Worm (Caenorhabditis elegans) whole organism, L4 larva: ENCODE results near the gene add-2.
A peak's percentile ranks its signal among the peaks of the same experiment; 100 is the strongest.
"Not testable (repeated sequence)": the region's sequence is repeated elsewhere in the genome, so short reads cannot be mapped to it uniquely, and the experiment has no call there.

Experiments
- F37D6.2 ChIP-seq: sonication (generic microtip); optimal IDR thresholded peaks from 2 replicates; lab custom pipeline; 2016; ENCODE audit warnings: mild to moderate bottlenecking, missing genetic modification characterization, missing compliant biosample characterization
- R02D3.7 ChIP-seq: fragments of 150-350 bp; sonication (generic microtip); optimal IDR thresholded peaks from 3 replicates; lab custom pipeline; 2014; ENCODE audit warnings: missing biosample characterization, missing genetic modification characterization
- T26A8.4 ChIP-seq: fragments of 200-800 bp; sonication (Bioruptor generic); IDR thresholded peaks from 2 replicates; pipeline ENCODE4 v1.3.6; 2022; ENCODE audit warnings: missing genetic modification characterization, missing compliant biosample characterization
- ceh-20 ChIP-seq: fragments of 200-800 bp; sonication (Bioruptor generic); IDR thresholded peaks from 2 replicates; pipeline ENCODE4 v1.3.6; 2022; ENCODE audit warnings: missing genetic modification reagents, missing genetic modification characterization, missing compliant biosample characterization
- ceh-44 ChIP-seq: fragments of 200-800 bp; sonication (Bioruptor generic); IDR thresholded peaks from 2 replicates; pipeline ENCODE4 v1.3.6; 2022; ENCODE audit warnings: missing genetic modification reagents, missing genetic modification characterization, missing compliant biosample characterization
- ceh-62 ChIP-seq: sonication (generic microtip); optimal IDR thresholded peaks from 2 replicates; lab custom pipeline; 2017; ENCODE audit warnings: missing biosample characterization, missing genetic modification characterization
- ceh-82 ChIP-seq: sonication (generic microtip); optimal IDR thresholded peaks from 2 replicates; lab custom pipeline; 2017; ENCODE audit warnings: missing biosample characterization, missing genetic modification characterization
- daf-16 ChIP-seq, 3 experiments: sonication (generic microtip); optimal IDR thresholded peaks; 2 replicates each; lab custom pipeline; 2016 to 2017; ENCODE audit warnings: missing genetic modification characterization in 3 of 3, missing genetic modification reagents in 3 of 3, mild to moderate bottlenecking in 2 of 3, missing compliant biosample characterization in 2 of 3, missing biosample characterization in 1 of 3, moderate library complexity in 1 of 3
- daf-19 ChIP-seq: fragments of 200-800 bp; sonication (Bioruptor generic); conservative IDR thresholded peaks from 2 replicates; pipeline ENCODE4 v1.3.6; 2022; ENCODE audit warnings: missing genetic modification characterization, missing compliant biosample characterization
- dmd-9 ChIP-seq: fragments of 200-800 bp; sonication (Bioruptor generic); IDR thresholded peaks from 2 replicates; pipeline ENCODE4 v1.3.6; 2022; ENCODE audit warnings: missing genetic modification reagents, missing genetic modification characterization, missing compliant biosample characterization
- dve-1 ChIP-seq: sonication (generic microtip); optimal IDR thresholded peaks from 2 replicates; lab custom pipeline; 2017; ENCODE audit warnings: antibody characterized with exemption, mild to moderate bottlenecking, missing genetic modification characterization, missing compliant biosample characterization; ENCODE audit not compliant: insufficient read depth
- egl-27 ChIP-seq: sonication (generic microtip); optimal IDR thresholded peaks from 3 replicates; lab custom pipeline; 2017; ENCODE audit warnings: missing biosample characterization, missing genetic modification reagents, missing genetic modification characterization
- egl-43 ChIP-seq: fragments of 200-800 bp; sonication (Bioruptor generic); IDR thresholded peaks from 2 replicates; pipeline ENCODE4 v1.3.6; 2022; ENCODE audit warnings: missing genetic modification reagents, missing genetic modification characterization, missing compliant biosample characterization
- hlh-11 ChIP-seq: fragments of 200-800 bp; sonication (Bioruptor generic); optimal IDR thresholded peaks from 2 replicates; lab custom pipeline; 2018; ENCODE audit warnings: mild to moderate bottlenecking, missing genetic modification characterization, missing compliant biosample characterization
- hlh-30 ChIP-seq: sonication (generic microtip); optimal IDR thresholded peaks from 2 replicates; lab custom pipeline; 2017; ENCODE audit warnings: antibody characterized with exemption, mild to moderate bottlenecking, missing genetic modification characterization, missing compliant biosample characterization; ENCODE audit not compliant: insufficient read depth
- lin-29 ChIP-seq: fragments of 200-800 bp; sonication (Bioruptor generic); IDR thresholded peaks from 2 replicates; pipeline ENCODE4 v1.3.6; 2022; ENCODE audit warnings: missing genetic modification reagents, missing genetic modification characterization, missing compliant biosample characterization
- lin-39 ChIP-seq: fragments of 150-350 bp; optimal IDR thresholded peaks from 2 replicates; lab custom pipeline; 2014; ENCODE audit warnings: missing biosample characterization, missing genetic modification reagents, missing genetic modification characterization
- lsy-2 ChIP-seq, 2 experiments: fragments of 150-350 bp in 1 of 2; sonication (generic microtip) in 1 of 2; optimal IDR thresholded peaks; 2 replicates each; lab custom pipeline; 2014 to 2017; ENCODE audit warnings: missing biosample characterization in 2 of 2, missing genetic modification characterization in 2 of 2
- madf-5 ChIP-seq, 2 experiments: fragments of 200-800 bp; sonication (Bioruptor generic); IDR thresholded peaks; 2 replicates each; pipeline ENCODE4 v1.3.6; 2022; ENCODE audit warnings: missing compliant biosample characterization in 2 of 2, missing genetic modification characterization in 2 of 2
- mes-2 ChIP-seq: sonication (generic microtip); optimal IDR thresholded peaks from 2 replicates; lab custom pipeline; 2016; ENCODE audit warnings: missing genotype, mild to moderate bottlenecking, missing genetic modification characterization, missing compliant biosample characterization; ENCODE audit not compliant: poor library complexity, severe bottlenecking
- nhr-237 ChIP-seq: sonication (generic microtip); optimal IDR thresholded peaks from 2 replicates; lab custom pipeline; 2017; ENCODE audit warnings: missing biosample characterization, missing genetic modification characterization
- nhr-25 ChIP-seq: sonication (generic microtip); optimal IDR thresholded peaks from 2 replicates; lab custom pipeline; 2017; ENCODE audit warnings: missing genetic modification characterization, mild to moderate bottlenecking, missing compliant biosample characterization, antibody characterized with exemption, moderate library complexity, borderline replicate concordance; ENCODE audit not compliant: insufficient read depth
- nhr-28 ChIP-seq: fragments of 150-350 bp; optimal IDR thresholded peaks from 2 replicates; lab custom pipeline; 2014; ENCODE audit warnings: missing biosample characterization, missing genetic modification characterization
- nhr-6 ChIP-seq: fragments of 150-350 bp; optimal IDR thresholded peaks from 2 replicates; lab custom pipeline; 2014; ENCODE audit warnings: missing biosample characterization, missing genetic modification characterization
- nhr-77 ChIP-seq: fragments of 150-350 bp; optimal IDR thresholded peaks from 2 replicates; lab custom pipeline; 2014; ENCODE audit warnings: missing biosample characterization, missing genetic modification characterization
- pha-4 ChIP-seq, 2 experiments: fragments of 150-350 bp in 1 of 2; fragments of 200-800 bp in 1 of 2; sonication (Bioruptor generic) in 1 of 2; IDR thresholded peaks in 1 of 2; optimal IDR thresholded peaks in 1 of 2; 2 replicates each; pipeline versions ENCODE4 v1.3.6 to Lab custom; 2014 to 2022; ENCODE audit warnings: missing genetic modification characterization in 2 of 2, missing genetic modification reagents in 2 of 2, missing biosample characterization in 1 of 2, missing compliant biosample characterization in 1 of 2
- php-3 ChIP-seq: fragments of 200-800 bp; sonication (Bioruptor generic); IDR thresholded peaks from 2 replicates; pipeline ENCODE4 v1.3.6; 2022; ENCODE audit warnings: missing genetic modification reagents, missing genetic modification characterization, missing compliant biosample characterization
- pqm-1 ChIP-seq: sonication (generic microtip); optimal IDR thresholded peaks from 2 replicates; lab custom pipeline; 2017; ENCODE audit warnings: missing biosample characterization, missing genetic modification characterization
- snpc-4 ChIP-seq: fragments of 150-350 bp; optimal IDR thresholded peaks from 2 replicates; lab custom pipeline; 2014; ENCODE audit warnings: missing biosample characterization, missing genetic modification characterization
- spr-1 ChIP-seq: sonication (generic microtip); optimal IDR thresholded peaks from 2 replicates; lab custom pipeline; 2016; ENCODE audit warnings: mild to moderate bottlenecking, missing genetic modification characterization, missing compliant biosample characterization
- tag-97 ChIP-seq: fragments of 200-800 bp; sonication (Bioruptor generic); IDR thresholded peaks from 2 replicates; pipeline ENCODE4 v1.3.6; 2022; ENCODE audit warnings: missing genetic modification characterization, missing compliant biosample characterization
- unc-62 ChIP-seq, 3 experiments: fragments of 150-350 bp in 1 of 3; sonication (generic microtip); optimal IDR thresholded peaks in 2 of 3; peaks in 1 of 3; 1 replicate in 1 of 3; 2 replicates in 2 of 3; lab custom pipeline; 2014 to 2017; ENCODE audit warnings: missing biosample characterization in 3 of 3, missing genetic modification characterization in 3 of 3, missing genetic modification reagents in 3 of 3, missing genotype in 1 of 3
- zag-1 ChIP-seq: fragments of 150-350 bp; optimal IDR thresholded peaks from 2 replicates; lab custom pipeline; 2014; ENCODE audit warnings: missing biosample characterization, missing genetic modification characterization
- zfp-3 ChIP-seq: fragments of 200-800 bp; sonication (Bioruptor generic); conservative IDR thresholded peaks from 2 replicates; pipeline ENCODE4 v1.3.6; 2022; ENCODE audit warnings: missing genetic modification reagents, missing genetic modification characterization, missing compliant biosample characterization
- zip-11 ChIP-seq: fragments of 200-800 bp; sonication (Bioruptor generic); IDR thresholded peaks from 2 replicates; pipeline ENCODE4 v1.3.6; 2022; ENCODE audit warnings: missing genetic modification characterization, missing compliant biosample characterization
- zip-2 ChIP-seq: fragments of 150-350 bp; optimal IDR thresholded peaks from 2 replicates; lab custom pipeline; 2014; ENCODE audit warnings: missing biosample characterization, missing genetic modification characterization

The add-2 gene

ce11 chrV:12024273-12024672 lies 11.1 kb upstream of the add-2 start (continued):
- TF ChIP-seq egl-27 (tag; lab: Kevin White, UChicago) (no peak), R02D3.7 (tag; lab: Kevin White, UChicago) (no peak), hlh-30 (tag; lab: Kevin White, UChicago) (peak; percentile 31), ceh-82 (tag; lab: Kevin White, UChicago) (no peak), mes-2 (tag; lab: Kevin White, UChicago) (no peak), nhr-25 (tag; lab: Kevin White, UChicago) (no peak), zip-11 (GFP tag; lab: Robert Waterston, UW) (no peak), lin-29 (GFP tag; lab: Robert Waterston, UW) (no peak), zfp-3 (GFP tag; lab: Robert Waterston, UW) (no peak), tag-97 (GFP tag; lab: Robert Waterston, UW) (no peak), php-3 (GFP tag; lab: Robert Waterston, UW) (no peak), T26A8.4 (peak; percentile 29; the same call in 1 of the 2 replicates), spr-1 (tag; lab: Kevin White, UChicago) (no peak), lsy-2 (tag; optimal IDR thresholded peaks at IDR 0.05; lab: Kevin White, UChicago) (peak in 1 of 2 experiments; percentile 9), snpc-4 (tag; lab: Kevin White, UChicago) (no peak), pha-4 (GFP tag; IDR thresholded peaks at IDR 0.05; lab: Robert Waterston, UW) (no peak), pha-4 (tag; optimal IDR thresholded peaks at IDR 0.05; lab: Kevin White, UChicago) (no peak), nhr-6 (no peak), egl-43 (GFP tag; lab: Robert Waterston, UW) (no peak; the same call in 1 of the 2 replicates), ceh-44 (GFP tag; lab: Robert Waterston, UW) (no peak), ceh-20 (GFP tag; lab: Robert Waterston, UW) (peak; percentile 28; the same call in 1 of the 2 replicates), dmd-9 (GFP tag; lab: Robert Waterston, UW) (0 out of 2 replicates have a peak, but pooled peaks have one; percentile 51), nhr-77 (no peak), hlh-11 (peak; percentile 3), daf-19 (GFP tag; lab: Robert Waterston, UW) (no peak), zip-2 (tag; lab: Kevin White, UChicago) (no peak), F37D6.2 (tag; lab: Kevin White, UChicago) (peak; percentile 72)

DNA sequence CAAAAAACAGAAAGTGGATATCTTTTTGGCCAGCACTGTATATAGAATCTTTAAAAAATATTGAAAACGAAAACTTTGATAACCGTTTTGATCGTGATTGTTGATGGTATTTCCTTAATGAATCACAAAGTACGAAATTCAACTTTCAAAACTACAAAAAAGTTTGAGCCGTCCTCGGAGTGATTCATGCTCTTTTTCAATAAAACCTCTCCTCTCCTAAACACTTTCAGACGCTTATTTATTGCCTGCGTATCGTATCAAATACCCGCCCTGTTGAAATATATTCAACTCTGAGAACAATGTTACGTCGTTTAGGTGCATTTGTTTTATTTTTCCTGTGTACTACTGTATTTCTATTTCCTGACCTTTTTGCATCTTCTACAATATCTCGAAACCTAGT lies 7.7 kb upstream of the add-2 start:
- peak; percentile 42 for TF ChIP-seq dve-1 (tag; lab: Kevin White, UChicago)
- no peak for TF ChIP-seq madf-5 (GFP tag; IDR thresholded peaks at IDR 0.05; lab: Robert Waterston, UW)
- peak; percentile 29 for TF ChIP-seq nhr-6
- TF ChIP-seq hlh-11: no peak
- TF ChIP-seq nhr-28 (tag; lab: Kevin White, UChicago): peak; percentile 67
- no peak for TF ChIP-seq daf-16 (GFP tag; optimal IDR thresholded peaks at IDR 0.05; lab: Kevin White, UChicago)
- TF ChIP-seq daf-16 (tag; optimal IDR thresholded peaks at IDR 0.05; lab: Kevin White, UChicago): peak; percentile 51
- peak; percentile 69 for TF ChIP-seq pqm-1

DNA sequence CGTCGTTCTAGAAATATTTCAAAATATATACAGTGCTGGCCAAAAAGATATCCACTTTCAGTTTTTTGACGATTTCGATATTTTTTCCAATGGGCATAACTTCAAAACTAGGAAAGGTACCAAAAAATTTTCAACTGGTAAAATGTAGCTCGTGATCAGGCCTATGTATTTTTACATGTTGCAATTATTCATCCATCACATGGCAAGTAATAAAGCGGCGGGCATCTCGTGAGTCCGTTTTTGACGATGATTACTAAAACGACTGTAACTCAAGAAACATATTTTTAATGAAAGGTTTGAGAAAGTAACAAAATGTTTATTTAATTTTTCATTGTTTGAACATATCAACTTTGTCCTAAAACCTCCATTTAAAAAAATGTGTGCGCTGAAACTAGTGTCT lies 6.8 kb upstream of the add-2 start, which contains the start of gene F10C2.3:
Gene F10C2.3, plus strand, starts transcription at position 301 of the 400 bp plus-strand sequence.
- TF ChIP-seq zag-1 (tag; lab: Kevin White, UChicago); ceh-62; dve-1 (tag; lab: Kevin White, UChicago): not testable (repeated sequence)

DNA sequence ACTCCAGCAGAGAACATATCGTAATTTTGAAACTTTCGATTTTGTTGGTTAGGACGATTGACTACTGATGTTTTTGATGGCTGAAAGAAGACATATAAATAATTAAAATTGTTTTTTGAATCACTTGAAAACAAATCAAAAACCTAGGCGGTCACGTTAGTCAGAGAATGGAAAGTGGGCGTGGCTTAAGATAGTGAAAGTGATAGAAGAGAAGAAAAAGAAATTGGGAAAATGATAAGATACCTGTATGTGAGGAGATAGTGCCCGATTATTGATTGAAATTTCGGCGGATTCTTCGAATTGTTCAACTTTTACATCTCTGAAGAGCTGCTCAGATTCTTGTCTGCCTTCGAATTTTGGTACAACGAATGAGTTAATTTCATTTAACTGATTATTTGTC lies 1.5 kb downstream of the add-2 start:
- TF ChIP-seq nhr-28 (tag; lab: Kevin White, UChicago) (peak; percentile 61), hlh-30 (tag; lab: Kevin White, UChicago) (peak; percentile 5), lin-39 (tag; lab: Kevin White, UChicago) (no peak), unc-62 (GFP tag; optimal IDR thresholded peaks at IDR 0.05 in 1 of 2; lab: Kevin White, UChicago) (peak in 1 of 2 experiments; percentile 76), unc-62 (tag; optimal IDR thresholded peaks at IDR 0.05; lab: Kevin White, UChicago) (no peak), nhr-237 (tag; lab: Kevin White, UChicago) (no peak)
